Worm (Caenorhabditis elegans) whole organism, L4 larva: Measurements from ENCODE around the gene K07C11.8.

Source experiments
- ZK546.5 ChIP-seq, 2 experiments: sonication (generic microtip); optimal IDR thresholded peaks; 2 replicates each; lab custom pipeline; 2017; ENCODE audit warnings: missing biosample characterization in 2 of 2, missing genetic modification characterization in 2 of 2
- arid-1 ChIP-seq: fragments of 200-800 bp; sonication (Bioruptor generic); conservative IDR thresholded peaks from 2 replicates; pipeline ENCODE4 v1.3.6; 2022; ENCODE audit warnings: missing genetic modification reagents, missing genetic modification characterization, missing compliant biosample characterization
- lin-13 ChIP-seq: fragments of 150-350 bp; optimal IDR thresholded peaks from 2 replicates; lab custom pipeline; 2014; ENCODE audit warnings: missing biosample characterization, missing genetic modification reagents, missing genetic modification characterization
- pqm-1 ChIP-seq: sonication (generic microtip); optimal IDR thresholded peaks from 2 replicates; lab custom pipeline; 2017; ENCODE audit warnings: missing biosample characterization, missing genetic modification characterization
- unc-39 ChIP-seq: sonication (generic microtip); optimal IDR thresholded peaks from 2 replicates; lab custom pipeline; 2017; ENCODE audit warnings: missing biosample characterization, missing genetic modification characterization

- TF ChIP-seq pqm-1, result peak; percentile 8
- no peak for TF ChIP-seq ZK546.5 (tag; optimal IDR thresholded peaks at IDR 0.05; lab: Kevin White, UChicago)
- TF ChIP-seq lin-13, result peak; percentile 78
- peak; percentile 70; the same call in 1 of the 2 replicates for TF ChIP-seq arid-1
- TF ChIP-seq unc-39 (tag; lab: Kevin White, UChicago), result no peak
Measured at ce11 chrV:8228712-8229119, 11.0 kb upstream of the K07C11.8 start.
